Worm (Caenorhabditis elegans) whole organism, mixed stage, embryonic: ENCODE data around the gene math-38.

Source experiments
- ces-1 ChIP-seq: fragments of 150-350 bp; optimal IDR thresholded peaks from 2 replicates; lab custom pipeline; 2014; ENCODE audit warnings: missing biosample characterization, missing genetic modification reagents, missing genetic modification characterization
- mab-5 ChIP-seq: fragments of 150-350 bp; optimal IDR thresholded peaks from 2 replicates; lab custom pipeline; 2014; ENCODE audit warnings: missing biosample characterization, missing genetic modification characterization
- nhr-76 ChIP-seq: sonication (generic microtip); optimal IDR thresholded peaks from 2 replicates; lab custom pipeline; 2017; ENCODE audit warnings: missing biosample characterization, missing genetic modification characterization
- pha-4 ChIP-seq: fragments of 150-350 bp; optimal IDR thresholded peaks from 2 replicates; lab custom pipeline; 2018; ENCODE audit warnings: missing biosample characterization, missing genetic modification reagents, missing genetic modification characterization
- unc-62 ChIP-seq: fragments of 150-350 bp; optimal IDR thresholded peaks from 2 replicates; lab custom pipeline; 2014; ENCODE audit warnings: missing biosample characterization, missing genetic modification reagents, missing genetic modification characterization

- no peak for TF ChIP-seq ces-1
- no peak for TF ChIP-seq pha-4 (tag; lab: Kevin White, UChicago)
- TF ChIP-seq mab-5 (tag; lab: Kevin White, UChicago), result no peak
- TF ChIP-seq unc-62 (GFP tag; lab: Kevin White, UChicago), result no peak
- no peak for TF ChIP-seq nhr-76 (tag; lab: Kevin White, UChicago)
Measured at ce11 chrII:1535931-1536330, 43.9 kb downstream of the math-38 start, which contains the start of gene fbxb-43.
